Fruit fly (Drosophila melanogaster): ENCODE data around the gene CG5645.

Gene CG5645

dm6 chr3L:12138113-12138899 is 1.8 kb upstream of the CG5645 start, which contains the start of the genes ND-SGDH and RhoGAP68F:
Gene ND-SGDH (minus strand): TSS chr3L:12138584.
Gene RhoGAP68F (plus strand): TSS chr3L:12138868.
- peak; percentile 83 for TF ChIP-seq CG7101 (tag; optimal IDR thresholded peaks at IDR 0.05)
- peak; percentile 69 for TF ChIP-seq bab1 (GFP tag; optimal IDR thresholded peaks at IDR 0.05)
- TF ChIP-seq cnc (optimal IDR thresholded peaks at IDR 0.05): no peak
- TF ChIP-seq pad (GFP tag; optimal IDR thresholded peaks at IDR 0.05): peak; percentile 70
- TF ChIP-seq CG14711 (tag; optimal IDR thresholded peaks at IDR 0.05): peak; percentile 68
- TF ChIP-seq Hr96 (GFP tag; optimal IDR thresholded peaks at IDR 0.05): peak; percentile 88
- TF ChIP-seq CG12768 (GFP tag; optimal IDR thresholded peaks at IDR 0.05): peak; percentile 88
- peak; percentile 85 for TF ChIP-seq CG1620 (GFP tag; optimal IDR thresholded peaks at IDR 0.05)
- peak; percentile 87 for TF ChIP-seq CG7045 (GFP tag; optimal IDR thresholded peaks at IDR 0.05)
- TF ChIP-seq toe (GFP tag; optimal IDR thresholded peaks at IDR 0.05): peak; percentile 94
- TF ChIP-seq CG5204 (GFP tag; optimal IDR thresholded peaks at IDR 0.05): no peak
- peak; percentile 73 for TF ChIP-seq Mnt (GFP tag; optimal IDR thresholded peaks at IDR 0.05)
- TF ChIP-seq cic (GFP tag; optimal IDR thresholded peaks at IDR 0.05): peak; percentile 48
- TF ChIP-seq tj (GFP tag; optimal IDR thresholded peaks at IDR 0.05): peak; percentile 90
- peak; percentile 77 for TF ChIP-seq Crg-1 (GFP tag; optimal IDR thresholded peaks at IDR 0.05)
- peak; percentile 85 for TF ChIP-seq Clk (GFP tag; optimal IDR thresholded peaks at IDR 0.05)
- no peak for TF ChIP-seq kay (GFP tag; ENCODE audit: borderline replicate concordance)
- TF ChIP-seq ovo (GFP tag; optimal IDR thresholded peaks at IDR 0.05): peak; percentile 61
- TF ChIP-seq CG11617 (GFP tag; optimal IDR thresholded peaks at IDR 0.05): peak; percentile 85
- TF ChIP-seq CG33017 (tag; optimal IDR thresholded peaks at IDR 0.05): peak; percentile 73

- TF ChIP-seq CG33017 (tag; optimal IDR thresholded peaks at IDR 0.05): peak; percentile 63
- no peak for TF ChIP-seq kay (GFP tag; ENCODE audit: borderline replicate concordance)
- no peak for TF ChIP-seq CG5204 (GFP tag; optimal IDR thresholded peaks at IDR 0.05)
- peak; percentile 49 for TF ChIP-seq tj (GFP tag; optimal IDR thresholded peaks at IDR 0.05)
- TF ChIP-seq cic (GFP tag; optimal IDR thresholded peaks at IDR 0.05): no peak
- peak; percentile 46 for TF ChIP-seq Clk (GFP tag; optimal IDR thresholded peaks at IDR 0.05)
- peak; percentile 47 for TF ChIP-seq ovo (GFP tag; optimal IDR thresholded peaks at IDR 0.05)
- TF ChIP-seq CG7101 (tag; optimal IDR thresholded peaks at IDR 0.05): peak; percentile 77
- TF ChIP-seq CG1620 (GFP tag; optimal IDR thresholded peaks at IDR 0.05): peak; percentile 71
- peak; percentile 60 for TF ChIP-seq CG12768 (GFP tag; optimal IDR thresholded peaks at IDR 0.05)
- TF ChIP-seq toe (GFP tag; optimal IDR thresholded peaks at IDR 0.05): peak; percentile 71
- peak; percentile 85 for TF ChIP-seq CG14711 (tag; optimal IDR thresholded peaks at IDR 0.05)
- peak; percentile 36 for TF ChIP-seq Crg-1 (GFP tag; optimal IDR thresholded peaks at IDR 0.05)
- peak; percentile 60 for TF ChIP-seq Mnt (GFP tag; optimal IDR thresholded peaks at IDR 0.05)
- peak; percentile 80 for TF ChIP-seq bab1 (GFP tag; optimal IDR thresholded peaks at IDR 0.05)
- TF ChIP-seq pad (GFP tag; optimal IDR thresholded peaks at IDR 0.05): peak; percentile 48
- TF ChIP-seq Hr96 (GFP tag; optimal IDR thresholded peaks at IDR 0.05): peak; percentile 55
- peak; percentile 84 for TF ChIP-seq CG11617 (GFP tag; optimal IDR thresholded peaks at IDR 0.05)
- TF ChIP-seq CG7045 (GFP tag; optimal IDR thresholded peaks at IDR 0.05): peak; percentile 69
- TF ChIP-seq cnc (optimal IDR thresholded peaks at IDR 0.05): no peak
Measured at dm6 chr3L:12131918-12132317, 4.6 kb downstream of the CG5645 start, which contains the start of gene DEF8. Gene DEF8 (plus strand): TSS chr3L:12132146.

dm6 chr3L:12129111-12129510 is 7.4 kb downstream of the CG5645 start, which contains the start of gene Lsp2:
Gene Lsp2 (plus strand): TSS chr3L:12129393.
- TF ChIP-seq CG14711 (tag; optimal IDR thresholded peaks at IDR 0.05) (no peak), CG7045 (GFP tag; optimal IDR thresholded peaks at IDR 0.05) (no peak)

- TF ChIP-seq cnc (optimal IDR thresholded peaks at IDR 0.05) (no peak), kay (GFP tag; ENCODE audit: borderline replicate concordance) (no peak), bab1 (GFP tag; optimal IDR thresholded peaks at IDR 0.05) (no peak), CG7045 (GFP tag; optimal IDR thresholded peaks at IDR 0.05) (no peak), Crg-1 (GFP tag; optimal IDR thresholded peaks at IDR 0.05) (no peak), CG7101 (tag; optimal IDR thresholded peaks at IDR 0.05) (no peak), CG33017 (tag; optimal IDR thresholded peaks at IDR 0.05) (no peak)
Measured at dm6 chr3L:12127294-12128029, 9.0 kb downstream of the CG5645 start, which contains the start of the genes Ir68b and CG34241. Gene Ir68b (minus strand): TSS chr3L:12127394. Gene CG34241 (plus strand): TSS chr3L:12127979.

dm6 chr3L:12124975-12125374 is 11.5 kb downstream of the CG5645 start, which contains the start of gene yps:
Gene yps (minus strand): TSS chr3L:12125150.
- TF ChIP-seq CG11617 (GFP tag; optimal IDR thresholded peaks at IDR 0.05) (peak; percentile 96), tj (GFP tag; optimal IDR thresholded peaks at IDR 0.05) (peak; percentile 76), CG1620 (GFP tag; optimal IDR thresholded peaks at IDR 0.05) (peak; percentile 95), Mnt (GFP tag; optimal IDR thresholded peaks at IDR 0.05) (peak; percentile 96), CG7045 (GFP tag; optimal IDR thresholded peaks at IDR 0.05) (peak; percentile 96), cnc (optimal IDR thresholded peaks at IDR 0.05) (no peak), cic (GFP tag; optimal IDR thresholded peaks at IDR 0.05) (peak; percentile 82), Clk (GFP tag; optimal IDR thresholded peaks at IDR 0.05) (peak; percentile 80), kay (GFP tag; ENCODE audit: borderline replicate concordance) (no peak), Crg-1 (GFP tag; optimal IDR thresholded peaks at IDR 0.05) (peak; percentile 96), bab1 (GFP tag; optimal IDR thresholded peaks at IDR 0.05) (peak; percentile 96), pad (GFP tag; optimal IDR thresholded peaks at IDR 0.05) (peak; percentile 88), ovo (GFP tag; optimal IDR thresholded peaks at IDR 0.05) (peak; percentile 93), CG12768 (GFP tag; optimal IDR thresholded peaks at IDR 0.05) (peak; percentile 93), toe (GFP tag; optimal IDR thresholded peaks at IDR 0.05) (no peak), Hr96 (GFP tag; optimal IDR thresholded peaks at IDR 0.05) (peak; percentile 93), CG7101 (tag; optimal IDR thresholded peaks at IDR 0.05) (peak; percentile 97), CG5204 (GFP tag; optimal IDR thresholded peaks at IDR 0.05) (no peak), CG33017 (tag; optimal IDR thresholded peaks at IDR 0.05) (peak; percentile 88), CG14711 (tag; optimal IDR thresholded peaks at IDR 0.05) (peak; percentile 85)
